Fruit fly (Drosophila melanogaster) whole organism, embryonic: ENCODE measurements around the gene Ror.
A peak's percentile ranks its signal among the peaks of the same experiment; 100 is the strongest.

Source experiments
- Atf6 ChIP-seq: fragments of 200-800 bp; sonication (Bioruptor generic); IDR thresholded peaks from 2 replicates; pipeline ENCODE4 v1.3.6; 2022; ENCODE audit warnings: missing biosample characterization, missing genetic modification characterization
- B-H1 ChIP-seq: fragments of 200-800 bp; sonication (Bioruptor generic); IDR thresholded peaks from 3 replicates; pipeline ENCODE4 v1.3.6; 2022; ENCODE audit warnings: missing biosample characterization, missing genetic modification characterization
- BtbVII ChIP-seq: fragments of 200-800 bp; sonication (Bioruptor generic); optimal IDR thresholded peaks from 3 replicates; lab custom pipeline; 2017; ENCODE audit warnings: missing biosample characterization, mild to moderate bottlenecking, missing genetic modification characterization
- CG10462 ChIP-seq: fragments of 200-800 bp; sonication (Bioruptor generic); optimal IDR thresholded peaks from 2 replicates; lab custom pipeline; 2016; ENCODE audit warnings: missing biosample characterization, missing genetic modification characterization
- CG11695 ChIP-seq: fragments of 200-800 bp; sonication (Bioruptor generic); IDR thresholded peaks from 3 replicates; pipeline ENCODE4 v1.3.6; 2022; ENCODE audit warnings: missing biosample characterization, missing genetic modification characterization
- CG14014 ChIP-seq: fragments of 200-800 bp; sonication (Bioruptor generic); IDR thresholded peaks from 2 replicates; pipeline ENCODE4 v1.3.6; 2022; ENCODE audit warnings: missing biosample characterization, missing genetic modification characterization
- CG14710 ChIP-seq: fragments of 200-800 bp; sonication (Bioruptor generic); optimal IDR thresholded peaks from 3 replicates; lab custom pipeline; 2019; ENCODE audit warnings: missing biosample characterization, mild to moderate bottlenecking, missing genetic modification characterization, moderate library complexity
- CG15479 ChIP-seq: fragments of 200-800 bp; sonication (Bioruptor generic); optimal IDR thresholded peaks from 3 replicates; lab custom pipeline; 2019; ENCODE audit warnings: missing biosample characterization, mild to moderate bottlenecking, missing genetic modification characterization, moderate library complexity
- CG15696 ChIP-seq: fragments of 200-800 bp; sonication (Bioruptor generic); optimal IDR thresholded peaks from 2 replicates; lab custom pipeline; 2019; ENCODE audit warnings: missing biosample characterization, mild to moderate bottlenecking, missing genetic modification characterization, moderate library complexity
- CG17912 ChIP-seq: fragments of 200-800 bp; sonication (Bioruptor generic); optimal IDR thresholded peaks from 2 replicates; lab custom pipeline; 2018; ENCODE audit warnings: missing biosample characterization, mild to moderate bottlenecking, missing genetic modification characterization
- CG3281 ChIP-seq: fragments of 200-800 bp; sonication (Bioruptor generic); optimal IDR thresholded peaks from 3 replicates; lab custom pipeline; 2017; ENCODE audit warnings: missing biosample characterization, mild to moderate bottlenecking, missing genetic modification characterization
- CG34376 ChIP-seq: fragments of 200-800 bp; sonication (Bioruptor generic); optimal IDR thresholded peaks from 2 replicates; lab custom pipeline; 2018; ENCODE audit warnings: missing biosample characterization, mild to moderate bottlenecking, missing genetic modification characterization
- CG6175 ChIP-seq: fragments of 200-800 bp; sonication (Bioruptor generic); IDR thresholded peaks from 3 replicates; pipeline ENCODE4 v1.3.6; 2022; ENCODE audit warnings: missing biosample characterization, missing genetic modification characterization
- CG6254 ChIP-seq: fragments of 200-800 bp; sonication (Bioruptor generic); optimal IDR thresholded peaks from 3 replicates; lab custom pipeline; 2017; ENCODE audit warnings: mild to moderate bottlenecking, missing biosample characterization, missing genetic modification reagents, missing genetic modification characterization
- CG6765 ChIP-seq: fragments of 200-800 bp; sonication (Bioruptor generic); optimal IDR thresholded peaks from 3 replicates; lab custom pipeline; 2017; ENCODE audit warnings: missing biosample characterization, mild to moderate bottlenecking, missing genetic modification characterization
- CG7987 ChIP-seq: fragments of 200-800 bp; sonication (Bioruptor generic); optimal IDR thresholded peaks from 2 replicates; lab custom pipeline; 2018; ENCODE audit warnings: missing biosample characterization, mild to moderate bottlenecking, missing genetic modification characterization, moderate library complexity
- CG8089 ChIP-seq: fragments of 200-800 bp; sonication (Bioruptor generic); optimal IDR thresholded peaks from 3 replicates; lab custom pipeline; 2016; ENCODE audit warnings: missing biosample characterization, missing genetic modification characterization
- CG9817 ChIP-seq: fragments of 200-800 bp; sonication (Bioruptor generic); optimal IDR thresholded peaks from 2 replicates; lab custom pipeline; 2018; ENCODE audit warnings: missing biosample characterization, mild to moderate bottlenecking, missing genetic modification characterization, moderate library complexity
- Deaf1 ChIP-seq: fragments of 200-800 bp; optimal IDR thresholded peaks from 3 replicates; lab custom pipeline; 2019; ENCODE audit warnings: missing biosample characterization, mild to moderate bottlenecking, missing genetic modification characterization, moderate library complexity
- Dip3 ChIP-seq: fragments of 200-800 bp; sonication (Bioruptor generic); optimal IDR thresholded peaks from 3 replicates; lab custom pipeline; 2016; ENCODE audit warnings: missing biosample characterization, missing genetic modification characterization
- Dref ChIP-seq: fragments of 200-800 bp; sonication (Bioruptor generic); IDR thresholded peaks from 2 replicates; pipeline ENCODE4 v1.3.6; 2022; ENCODE audit warnings: missing biosample characterization, missing genetic modification characterization
- E2f2 ChIP-seq: fragments of 200-800 bp; sonication (Bioruptor generic); IDR thresholded peaks from 2 replicates; pipeline ENCODE4 v1.3.6; 2022; ENCODE audit warnings: missing biosample characterization, missing genetic modification characterization
- ERR ChIP-seq: fragments of 200-800 bp; sonication (Bioruptor generic); optimal IDR thresholded peaks from 2 replicates; lab custom pipeline; 2016; ENCODE audit warnings: missing biosample characterization, missing genetic modification characterization
- Hr51 ChIP-seq, 2 experiments: fragments of 200-800 bp; sonication (Bioruptor generic); optimal IDR thresholded peaks; 2 replicates in 1 of 2; 3 replicates in 1 of 2; lab custom pipeline; 2016 to 2018; ENCODE audit warnings: missing biosample characterization in 2 of 2, missing genetic modification characterization in 2 of 2, mild to moderate bottlenecking in 1 of 2, moderate library complexity in 1 of 2
- Kr ChIP-seq: fragments of 200-800 bp; sonication (Bioruptor generic); optimal IDR thresholded peaks from 2 replicates; lab custom pipeline; 2017; ENCODE audit warnings: missing biosample characterization, mild to moderate bottlenecking, missing genetic modification characterization
- Med ChIP-seq: fragments of 200-800 bp; sonication (Bioruptor generic); peaks from one replicate; lab custom pipeline; 2016; ENCODE audit warnings: missing biosample characterization, missing genetic modification characterization, mild to moderate bottlenecking, inconsistent platforms, moderate library complexity
- Meics ChIP-seq: fragments of 200-800 bp; sonication (Bioruptor generic); optimal IDR thresholded peaks from 2 replicates; lab custom pipeline; 2017; ENCODE audit warnings: missing biosample characterization, mild to moderate bottlenecking, missing genetic modification characterization
- Nf-YC ChIP-seq: fragments of 200-800 bp; optimal IDR thresholded peaks from 3 replicates; lab custom pipeline; 2019; ENCODE audit warnings: missing biosample characterization, mild to moderate bottlenecking, missing genetic modification characterization, moderate library complexity
- Rx ChIP-seq: fragments of 200-800 bp; sonication (Bioruptor generic); IDR thresholded peaks from 2 replicates; pipeline ENCODE4 v1.3.6; 2022; ENCODE audit warnings: missing biosample characterization, missing genetic modification characterization
- Side ChIP-seq: fragments of 200-800 bp; sonication (Bioruptor generic); optimal IDR thresholded peaks from 2 replicates; lab custom pipeline; 2016; ENCODE audit warnings: missing biosample characterization, missing genetic modification characterization
- ac ChIP-seq: fragments of 200-800 bp; sonication (Bioruptor generic); optimal IDR thresholded peaks from 3 replicates; lab custom pipeline; 2017; ENCODE audit warnings: missing biosample characterization, mild to moderate bottlenecking, missing genetic modification characterization
- aop ChIP-seq: fragments of 200-800 bp; sonication (Bioruptor generic); IDR thresholded peaks from 2 replicates; pipeline ENCODE4 v1.3.6; 2022; ENCODE audit warnings: missing biosample characterization, missing genetic modification characterization
- bigmax ChIP-seq: fragments of 200-800 bp; sonication (Bioruptor generic); optimal IDR thresholded peaks from 2 replicates; lab custom pipeline; 2018; ENCODE audit warnings: missing biosample characterization, mild to moderate bottlenecking, missing genetic modification characterization
- cg ChIP-seq: fragments of 200-800 bp; sonication (Bioruptor generic); optimal IDR thresholded peaks from 3 replicates; lab custom pipeline; 2019; ENCODE audit warnings: missing biosample characterization, mild to moderate bottlenecking, missing genetic modification characterization, moderate library complexity
- crc ChIP-seq: fragments of 200-800 bp; sonication (Bioruptor generic); optimal IDR thresholded peaks from 2 replicates; lab custom pipeline; 2016; ENCODE audit warnings: missing biosample characterization, missing genetic modification characterization
- danr ChIP-seq: fragments of 200-800 bp; sonication (Bioruptor generic); IDR thresholded peaks from 2 replicates; pipeline ENCODE4 v1.3.6; 2022; ENCODE audit warnings: missing biosample characterization, missing genetic modification characterization
- dati ChIP-seq: fragments of 200-800 bp; sonication (Bioruptor generic); IDR thresholded peaks from 2 replicates; pipeline ENCODE4 v1.3.6; 2022; ENCODE audit warnings: missing biosample characterization, missing genetic modification characterization
- en ChIP-seq: fragments of 200-800 bp; sonication (Bioruptor generic); optimal IDR thresholded peaks from 2 replicates; lab custom pipeline; 2016; ENCODE audit warnings: missing biosample characterization, missing genetic modification characterization
- fd3F ChIP-seq: fragments of 200-800 bp; sonication (Bioruptor generic); optimal IDR thresholded peaks from 2 replicates; lab custom pipeline; 2018; ENCODE audit warnings: missing biosample characterization, mild to moderate bottlenecking, missing genetic modification characterization, moderate library complexity
- her ChIP-seq: fragments of 200-800 bp; sonication (Bioruptor generic); optimal IDR thresholded peaks from 2 replicates; lab custom pipeline; 2016; ENCODE audit warnings: missing biosample characterization, missing genetic modification characterization
- lola ChIP-seq, 3 experiments: fragments of >200 bp in 2 of 3; fragments of 200-800 bp in 1 of 3; sonication (Bioruptor generic) in 1 of 3; optimal IDR thresholded peaks; 2 replicates each; lab custom pipeline; 2017 to 2019; ENCODE audit warnings: missing biosample characterization in 3 of 3, missing genetic modification characterization in 3 of 3, mild to moderate bottlenecking in 1 of 3, moderate library complexity in 1 of 3
- luna ChIP-seq: fragments of 200-800 bp; sonication (Bioruptor generic); optimal IDR thresholded peaks from 2 replicates; lab custom pipeline; 2016; ENCODE audit warnings: missing biosample characterization, missing genetic modification characterization
- mirr ChIP-seq: fragments of 200-800 bp; sonication (Bioruptor generic); optimal IDR thresholded peaks from 3 replicates; lab custom pipeline; 2018; ENCODE audit warnings: missing biosample characterization, mild to moderate bottlenecking, missing genetic modification characterization
- pb ChIP-seq: fragments of 200-800 bp; sonication (Bioruptor generic); optimal IDR thresholded peaks from 3 replicates; lab custom pipeline; 2016; ENCODE audit warnings: missing biosample characterization, missing genetic modification characterization
- pzg ChIP-seq: fragments of 200-800 bp; sonication (Bioruptor generic); optimal IDR thresholded peaks from 3 replicates; lab custom pipeline; 2018; ENCODE audit warnings: missing biosample characterization, mild to moderate bottlenecking, missing genetic modification characterization, moderate library complexity
- sd ChIP-seq: fragments of 200-800 bp; sonication (Bioruptor generic); optimal IDR thresholded peaks from 3 replicates; lab custom pipeline; 2018; ENCODE audit warnings: missing biosample characterization, mild to moderate bottlenecking, missing genetic modification characterization, moderate library complexity
- sens ChIP-seq: fragments of 200-800 bp; sonication (Bioruptor generic); peaks from one replicate; lab custom pipeline; 2016; ENCODE audit warnings: missing biosample characterization, missing genetic modification characterization
- slbo ChIP-seq: fragments of 200-800 bp; sonication (Bioruptor generic); IDR thresholded peaks from 2 replicates; pipeline ENCODE4 v1.3.6; 2022; ENCODE audit warnings: missing biosample characterization, missing genetic modification characterization
- tll ChIP-seq, 2 experiments: fragments of 200-800 bp in 1 of 2; fragments of >200 bp in 1 of 2; sonication (Bioruptor generic) in 1 of 2; optimal IDR thresholded peaks; 2 replicates each; lab custom pipeline; 2017 to 2019; ENCODE audit warnings: missing biosample characterization in 2 of 2, missing genetic modification characterization in 2 of 2, mild to moderate bottlenecking in 1 of 2, moderate library complexity in 1 of 2
- toy ChIP-seq: fragments of 200-800 bp; sonication (Bioruptor generic); IDR thresholded peaks from 2 replicates; pipeline ENCODE4 v1.3.6; 2022; ENCODE audit warnings: missing biosample characterization, missing genetic modification characterization

Gene Ror

DNA sequence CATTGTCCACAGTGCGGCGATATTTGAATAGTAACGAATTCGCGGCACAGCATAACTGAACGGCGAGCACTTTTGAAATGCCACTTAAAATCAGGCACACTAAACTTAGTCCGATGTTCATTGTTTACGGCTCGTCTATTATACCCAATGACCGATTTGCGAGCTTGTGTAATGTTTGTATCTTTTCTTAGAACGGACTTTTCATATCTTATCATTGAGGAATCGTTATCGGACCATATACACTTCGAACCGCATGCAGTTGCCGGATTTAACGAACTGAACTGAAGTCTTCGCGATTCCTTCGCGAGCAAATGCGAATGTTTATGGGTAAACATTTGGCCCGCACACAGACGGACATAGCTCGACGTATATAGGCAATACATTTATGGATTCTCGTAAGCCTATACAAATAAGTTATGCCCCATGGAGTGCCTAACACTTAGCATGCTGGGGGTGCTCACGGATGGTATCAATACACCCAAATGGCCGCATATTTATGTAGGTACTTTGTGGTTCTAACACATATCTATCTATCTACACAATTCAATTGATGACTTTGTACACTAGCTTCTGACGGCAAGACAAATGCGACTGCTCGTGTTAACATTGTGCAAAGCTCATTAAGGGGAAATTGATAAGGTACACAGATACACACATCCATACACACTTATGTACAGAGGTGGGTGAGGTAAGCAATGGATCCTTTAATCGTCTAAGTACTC, 13.8 kb upstream of the Ror start, which contains the start of gene mthl15 (continued):
- TF ChIP-seq Nf-YC (no peak), CG11695 (peak; percentile 28; the same call in 1 of the 3 replicates), toy (GFP tag; lab: Robert Waterston, UW) (no peak), Atf6 (peak; percentile 41; the same call in 1 of the 2 replicates), CG14014 (GFP tag; lab: Robert Waterston, UW) (no peak), Dip3 (GFP tag; lab: Kevin White, UChicago) (no peak), Kr (GFP tag; lab: Kevin White, UChicago) (peak; percentile 0), B-H1 (no peak), CG10462 (no peak), ERR (no peak), CG15479 (peak; percentile 69), Side (GFP tag; lab: Kevin White, UChicago) (no peak), slbo (GFP tag; lab: Robert Waterston, UW) (no peak), CG9817 (tag; lab: Kevin White, UChicago) (no peak), E2f2 (GFP tag; lab: Robert Waterston, UW) (peak; percentile 21; the same call in 1 of the 2 replicates), tll (GFP tag; optimal IDR thresholded peaks at IDR 0.05; lab: Kevin White, UChicago) (peak in 1 of 2 experiments; percentile 26), CG34376 (GFP tag; lab: Kevin White, UChicago) (peak; percentile 69), Hr51 (GFP tag; optimal IDR thresholded peaks at IDR 0.05; lab: Kevin White, UChicago) (no peak), Dref (GFP tag; lab: Robert Waterston, UW) (no peak), pzg (GFP tag; lab: Kevin White, UChicago) (no peak), crc (GFP tag; lab: Kevin White, UChicago) (peak; percentile 6), bigmax (GFP tag; lab: Kevin White, UChicago) (no peak), en (GFP tag; lab: Kevin White, UChicago) (no peak), Meics (GFP tag; lab: Kevin White, UChicago) (peak; percentile 87), lola (GFP tag; optimal IDR thresholded peaks at IDR 0.05; lab: Kevin White, UChicago) (no peak), aop (GFP tag; lab: Robert Waterston, UW) (no peak), CG15696 (tag; lab: Kevin White, UChicago) (peak; percentile 34), BtbVII (GFP tag; lab: Kevin White, UChicago) (peak; percentile 3), her (GFP tag; lab: Kevin White, UChicago) (no peak), CG17912 (peak; percentile 22), mirr (peak; percentile 95), CG8089 (GFP tag; lab: Kevin White, UChicago) (no peak), CG7987 (GFP tag; lab: Kevin White, UChicago) (peak; percentile 33), pb (GFP tag; lab: Kevin White, UChicago) (no peak), sd (tag; lab: Kevin White, UChicago) (peak; percentile 52), luna (GFP tag; lab: Kevin White, UChicago) (no peak), danr (no peak), CG6254 (GFP tag; lab: Kevin White, UChicago) (no peak), CG6175 (no peak), CG6765 (peak; percentile 34), Deaf1 (tag; lab: Kevin White, UChicago) (peak; percentile 72), CG14710 (tag; lab: Kevin White, UChicago) (no peak), cg (GFP tag; lab: Kevin White, UChicago) (peak; percentile 68), Med (GFP tag; lab: Kevin White, UChicago) (peak; percentile 73), CG3281 (GFP tag; lab: Kevin White, UChicago) (peak; percentile 1), ac (GFP tag; lab: Kevin White, UChicago) (peak; percentile 30), fd3F (GFP tag; lab: Kevin White, UChicago) (no peak), sens (GFP tag; lab: Kevin White, UChicago) (peak; percentile 64), Rx (GFP tag; lab: Robert Waterston, UW) (no peak), dati (no peak)
